Worm (Caenorhabditis elegans) whole organism, L2 larva: ENCODE results near the gene amt-1.

Source experiments
- C34F6.9 ChIP-seq: fragments of 150-350 bp; optimal IDR thresholded peaks from 2 replicates; lab custom pipeline; 2014; ENCODE audit warnings: missing biosample characterization, missing genetic modification characterization
- F13H6.1 ChIP-seq: sonication (generic microtip); optimal IDR thresholded peaks from 2 replicates; lab custom pipeline; 2016; ENCODE audit warnings: missing genetic modification characterization, missing compliant biosample characterization
- Y55F3AM.14 ChIP-seq: fragments of 200-800 bp; sonication (Bioruptor generic); optimal IDR thresholded peaks from 2 replicates; lab custom pipeline; 2018; ENCODE audit warnings: mild to moderate bottlenecking, missing genetic modification characterization, missing compliant biosample characterization
- alr-1 ChIP-seq: fragments of 150-350 bp; optimal IDR thresholded peaks from 2 replicates; lab custom pipeline; 2014; ENCODE audit warnings: missing biosample characterization, missing genetic modification characterization
- aly-2 ChIP-seq: fragments of 150-350 bp; optimal IDR thresholded peaks from 2 replicates; lab custom pipeline; 2014; ENCODE audit warnings: missing biosample characterization, missing genetic modification characterization
- ama-1 ChIP-seq: fragments of 150-350 bp; optimal IDR thresholded peaks from 2 replicates; lab custom pipeline; 2018; ENCODE audit warnings: inconsistent platforms
- blmp-1 ChIP-seq: sonication (generic microtip); optimal IDR thresholded peaks from 2 replicates; lab custom pipeline; 2017; ENCODE audit warnings: missing genetic modification characterization, mild to moderate bottlenecking, missing compliant biosample characterization, antibody characterized with exemption, moderate library complexity; ENCODE audit not compliant: insufficient read depth
- crh-2 ChIP-seq: sonication (generic microtip); optimal IDR thresholded peaks from 2 replicates; lab custom pipeline; 2017; ENCODE audit warnings: missing biosample characterization, missing genetic modification characterization
- egl-27 ChIP-seq: sonication (generic microtip); optimal IDR thresholded peaks from 3 replicates; lab custom pipeline; 2017; ENCODE audit warnings: missing biosample characterization, missing genetic modification reagents, missing genetic modification characterization
- elt-1 ChIP-seq: fragments of 150-350 bp; optimal IDR thresholded peaks from 2 replicates; lab custom pipeline; 2014; ENCODE audit warnings: missing biosample characterization, missing genetic modification characterization
- elt-3 ChIP-seq: sonication (generic microtip); optimal IDR thresholded peaks from 2 replicates; lab custom pipeline; 2017; ENCODE audit warnings: missing biosample characterization, missing genetic modification characterization
- fos-1 ChIP-seq: fragments of 150-350 bp; optimal IDR thresholded peaks from 2 replicates; lab custom pipeline; 2014; ENCODE audit warnings: missing biosample characterization, missing genetic modification characterization
- gmeb-1 ChIP-seq: fragments of 150-350 bp; optimal IDR thresholded peaks from 2 replicates; lab custom pipeline; 2014; ENCODE audit warnings: missing biosample characterization, missing genetic modification characterization
- lin-11 ChIP-seq: fragments of 150-350 bp; sonication (generic microtip); optimal IDR thresholded peaks from 2 replicates; lab custom pipeline; 2014; ENCODE audit warnings: missing biosample characterization, missing genetic modification characterization, inconsistent platforms, mixed read lengths
- lin-13 ChIP-seq: fragments of 150-350 bp; optimal IDR thresholded peaks from 2 replicates; lab custom pipeline; 2014; ENCODE audit warnings: missing biosample characterization, missing genetic modification reagents, missing genetic modification characterization
- lin-39 ChIP-seq: fragments of 150-350 bp; optimal IDR thresholded peaks from 2 replicates; lab custom pipeline; 2014; ENCODE audit warnings: missing biosample characterization, missing genetic modification reagents, missing genetic modification characterization
- lsy-2 ChIP-seq, 2 experiments: fragments of 150-350 bp in 1 of 2; sonication (generic microtip) in 1 of 2; optimal IDR thresholded peaks; 2 replicates each; lab custom pipeline; 2014 to 2017; ENCODE audit warnings: missing biosample characterization in 2 of 2, missing genetic modification characterization in 2 of 2
- mbf-1 ChIP-seq: sonication (generic microtip); optimal IDR thresholded peaks from 2 replicates; lab custom pipeline; 2017; ENCODE audit warnings: missing biosample characterization, missing genetic modification characterization
- mdl-1 ChIP-seq, 2 experiments: fragments of 150-350 bp in 1 of 2; sonication (generic microtip) in 1 of 2; optimal IDR thresholded peaks; 2 replicates each; lab custom pipeline; 2017; ENCODE audit warnings: missing biosample characterization in 2 of 2, missing genetic modification characterization in 2 of 2
- nhr-10 ChIP-seq: sonication (generic microtip); optimal IDR thresholded peaks from 2 replicates; lab custom pipeline; 2017; ENCODE audit warnings: missing biosample characterization, missing genetic modification characterization
- nhr-11 ChIP-seq: fragments of 150-350 bp; optimal IDR thresholded peaks from 2 replicates; lab custom pipeline; 2014; ENCODE audit warnings: missing biosample characterization, missing genetic modification characterization
- nhr-12 ChIP-seq: fragments of 150-350 bp; optimal IDR thresholded peaks from 2 replicates; lab custom pipeline; 2014; ENCODE audit warnings: missing biosample characterization, missing genetic modification characterization
- nhr-129 ChIP-seq: fragments of 150-350 bp; optimal IDR thresholded peaks from 2 replicates; lab custom pipeline; 2014; ENCODE audit warnings: missing biosample characterization, missing genetic modification characterization
- nhr-23 ChIP-seq: fragments of 150-350 bp; optimal IDR thresholded peaks from 2 replicates; lab custom pipeline; 2014; ENCODE audit warnings: missing biosample characterization, missing genetic modification reagents, missing genetic modification characterization
- nhr-25 ChIP-seq: fragments of 150-350 bp; sonication (generic microtip); optimal IDR thresholded peaks from 3 replicates; lab custom pipeline; 2014; ENCODE audit warnings: missing biosample characterization, missing genetic modification characterization
- peb-1 ChIP-seq: fragments of 150-350 bp; optimal IDR thresholded peaks from 2 replicates; lab custom pipeline; 2014; ENCODE audit warnings: missing biosample characterization, missing genetic modification characterization
- skn-1 ChIP-seq: sonication (generic microtip); optimal IDR thresholded peaks from 2 replicates; lab custom pipeline; 2017; ENCODE audit warnings: missing biosample characterization, missing genetic modification characterization
- sma-3 ChIP-seq: sonication (generic microtip); optimal IDR thresholded peaks from 2 replicates; lab custom pipeline; 2016; ENCODE audit warnings: missing genetic modification reagents, missing genetic modification characterization, missing compliant biosample characterization
- sma-9 ChIP-seq, 2 experiments: fragments of 150-350 bp in 1 of 2; sonication (generic microtip) in 1 of 2; optimal IDR thresholded peaks; 2 replicates each; lab custom pipeline; 2014 to 2016; ENCODE audit warnings: missing genetic modification characterization in 2 of 2, mild to moderate bottlenecking in 1 of 2, missing biosample characterization in 1 of 2, missing compliant biosample characterization in 1 of 2, missing genetic modification reagents in 1 of 2, moderate library complexity in 1 of 2
- unc-39 ChIP-seq: fragments of 150-350 bp; optimal IDR thresholded peaks from 2 replicates; lab custom pipeline; 2014; ENCODE audit warnings: missing biosample characterization, missing genetic modification characterization
- unc-55 ChIP-seq: fragments of 150-350 bp; sonication (generic microtip); optimal IDR thresholded peaks from 3 replicates; lab custom pipeline; 2014; ENCODE audit warnings: missing biosample characterization, missing genetic modification reagents, missing genetic modification characterization
- unc-62 ChIP-seq: fragments of 150-350 bp; optimal IDR thresholded peaks from 2 replicates; lab custom pipeline; 2014; ENCODE audit warnings: missing biosample characterization, missing genetic modification reagents, missing genetic modification characterization
- zag-1 ChIP-seq: fragments of 150-350 bp; optimal IDR thresholded peaks from 2 replicates; lab custom pipeline; 2014; ENCODE audit warnings: missing biosample characterization, missing genetic modification characterization
- ztf-11 ChIP-seq: sonication (generic microtip); optimal IDR thresholded peaks from 2 replicates; lab custom pipeline; 2017; ENCODE audit warnings: missing biosample characterization, missing genetic modification characterization

amt-1 gene

DNA sequence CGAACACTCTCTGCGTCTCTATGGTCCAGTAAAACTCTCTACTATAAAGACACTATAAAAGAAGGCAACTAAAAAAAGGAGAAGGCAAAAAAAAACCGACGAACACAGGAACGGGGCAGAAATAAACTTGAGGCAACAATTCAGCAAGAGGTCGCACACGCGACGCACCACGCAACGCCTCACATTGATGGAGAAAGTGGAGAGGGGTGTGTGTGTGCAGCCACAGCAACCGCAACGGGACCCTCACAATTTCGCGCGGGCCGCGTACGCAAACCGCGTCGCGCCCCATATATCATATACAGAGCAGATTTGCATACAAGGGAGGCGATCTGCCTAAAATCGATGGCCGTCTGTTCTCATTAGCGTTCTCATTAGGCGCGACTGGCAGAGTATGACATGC lies 45.6 kb downstream of the amt-1 start:
- TF ChIP-seq lsy-2 (tag; optimal IDR thresholded peaks at IDR 0.05; lab: Kevin White, UChicago): peak in 1 of 2 experiments; percentile 2
- TF ChIP-seq unc-55 (GFP tag; lab: Kevin White, UChicago): peak; percentile 51
- TF ChIP-seq nhr-129 (tag; lab: Kevin White, UChicago): peak; percentile 42
- no peak for TF ChIP-seq mdl-1 (tag; optimal IDR thresholded peaks at IDR 0.05; lab: Kevin White, UChicago)

- TF ChIP-seq ztf-11 (tag; lab: Kevin White, UChicago) (no peak), egl-27 (no peak), nhr-12 (tag; lab: Kevin White, UChicago) (no peak), sma-3 (no peak), gmeb-1 (no peak), skn-1 (no peak), crh-2 (tag; lab: Kevin White, UChicago) (no peak), nhr-11 (tag; lab: Kevin White, UChicago) (no peak), nhr-25 (no peak), Y55F3AM.14 (GFP tag; lab: Kevin White, UChicago) (no peak), fos-1 (tag; lab: Kevin White, UChicago) (no peak), aly-2 (no peak), unc-39 (tag; lab: Kevin White, UChicago) (no peak), C34F6.9 (peak; percentile 28), nhr-10 (tag; lab: Kevin White, UChicago) (no peak), lin-11 (tag; lab: Kevin White, UChicago) (no peak), mbf-1 (no peak), unc-55 (GFP tag; lab: Kevin White, UChicago) (peak; percentile 57), lsy-2 (tag; optimal IDR thresholded peaks at IDR 0.05; lab: Kevin White, UChicago) (peak in 1 of 2 experiments; percentile 9), peb-1 (no peak), unc-62 (GFP tag; lab: Kevin White, UChicago) (no peak), ama-1 (lab: Kevin White, UChicago) (no peak), blmp-1 (tag; lab: Kevin White, UChicago) (no peak), nhr-129 (tag; lab: Kevin White, UChicago) (peak; percentile 76), sma-9 (GFP tag; optimal IDR thresholded peaks at IDR 0.05; lab: Kevin White, UChicago) (no peak), sma-9 (tag; optimal IDR thresholded peaks at IDR 0.05; lab: Kevin White, UChicago) (no peak), nhr-23 (tag; lab: Kevin White, UChicago) (no peak), elt-3 (no peak)
Measured at ce11 chrX:4619582-4619981, 48.3 kb downstream of the amt-1 start, which contains the start of gene pqn-65. Gene pqn-65 (minus strand): TSS chrX:4619635.

- TF ChIP-seq gmeb-1 (no peak), unc-55 (GFP tag; lab: Kevin White, UChicago) (peak; percentile 33), nhr-129 (tag; lab: Kevin White, UChicago) (no peak), lin-11 (tag; lab: Kevin White, UChicago) (peak; percentile 31), zag-1 (tag; lab: Kevin White, UChicago) (peak; percentile 58), lin-13 (GFP tag; lab: Kevin White, UChicago) (no peak)
Measured at ce11 chrX:4620019-4620418, 48.8 kb downstream of the amt-1 start.

- TF ChIP-seq lsy-2 (tag; optimal IDR thresholded peaks at IDR 0.05; lab: Kevin White, UChicago) (no peak), elt-1 (tag; lab: Kevin White, UChicago) (no peak), alr-1 (tag; lab: Kevin White, UChicago) (no peak), aly-2 (no peak), elt-3 (no peak), nhr-11 (tag; lab: Kevin White, UChicago) (no peak), F13H6.1 (tag; lab: Kevin White, UChicago) (no peak), nhr-12 (tag; lab: Kevin White, UChicago) (no peak), lin-39 (tag; lab: Kevin White, UChicago) (no peak)
Measured at ce11 chrX:4622024-4622423, 50.8 kb downstream of the amt-1 start, which contains the start of gene C46C11.3. Gene C46C11.3 (plus strand): TSS chrX:4622324.
